Fruit fly (Drosophila melanogaster): ENCODE measurements around the gene Oseg4.
A peak's percentile ranks its signal among the peaks of the same experiment; 100 is the strongest.

Oseg4 gene

DNA sequence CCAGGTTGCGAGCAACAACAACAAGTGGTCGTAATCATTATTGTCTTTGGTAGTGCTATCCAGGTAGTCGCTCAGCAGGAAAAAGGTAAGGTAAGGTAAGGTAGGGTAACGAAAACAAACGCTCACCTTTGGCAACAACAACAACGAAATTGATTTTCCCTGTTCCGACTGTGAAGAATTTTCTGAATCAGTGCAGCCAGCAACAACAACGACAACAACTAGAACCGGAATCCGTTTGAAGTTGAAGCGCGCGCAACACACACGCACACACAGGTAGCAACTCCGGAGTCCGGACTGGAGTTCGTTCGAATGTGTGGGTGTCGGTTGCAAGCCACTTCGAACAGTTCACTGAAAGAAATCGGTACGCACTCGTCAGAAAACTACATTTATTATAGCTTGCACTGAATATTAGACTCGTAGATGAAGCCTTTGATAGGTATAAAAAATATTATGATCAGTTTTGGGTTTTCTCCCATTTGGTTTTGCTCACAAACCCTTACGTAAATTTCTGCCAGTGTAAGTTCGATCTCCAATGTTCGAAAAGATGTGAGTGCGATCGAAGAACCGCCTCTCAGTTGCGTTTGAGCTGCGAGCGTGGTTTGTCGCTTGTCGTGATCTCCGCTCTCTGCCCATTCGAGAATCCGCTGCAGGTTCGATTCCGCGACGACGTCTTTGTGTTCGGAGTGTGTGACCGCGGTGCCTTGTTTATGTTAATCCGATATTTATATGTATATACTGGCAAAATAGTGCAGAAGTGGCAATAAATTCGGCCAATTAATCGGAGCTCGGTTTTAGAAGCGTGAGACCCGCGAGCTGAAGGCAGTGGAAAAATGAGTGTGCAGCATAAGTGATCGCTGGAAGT is 11.0 kb upstream of the Oseg4 start, which contains the start of gene CG13921 (continued):
- peak; percentile 99 for TF ChIP-seq CG2678 (tag; optimal IDR thresholded peaks at IDR 0.05)
- TF ChIP-seq Dek (tag; optimal IDR thresholded peaks at IDR 0.05) = peak; percentile 97
- TF ChIP-seq CG9437 (GFP tag; optimal IDR thresholded peaks at IDR 0.05) = peak; percentile 92
- peak; percentile 97 for TF ChIP-seq her (GFP tag; optimal IDR thresholded peaks at IDR 0.05)
- no peak for TF ChIP-seq vnd (GFP tag; IDR thresholded peaks at IDR 0.05; ENCODE audit: partially characterized antibody)
- TF ChIP-seq zfh2 (GFP tag; optimal IDR thresholded peaks at IDR 0.05) = peak; percentile 97
- TF ChIP-seq CG6854 (GFP tag; optimal IDR thresholded peaks at IDR 0.05) = peak; percentile 96
- no peak for TF ChIP-seq CG6791 (GFP tag; IDR thresholded peaks at IDR 0.05; ENCODE audit: partially characterized antibody)
- peak; percentile 100 for TF ChIP-seq zfh1 (GFP tag; IDR thresholded peaks at IDR 0.05)
- peak; percentile 98 for TF ChIP-seq lbe (GFP tag; optimal IDR thresholded peaks at IDR 0.05)
- peak; percentile 99 for TF ChIP-seq gsb-n (tag; optimal IDR thresholded peaks at IDR 0.05)
- peak; percentile 99 for TF ChIP-seq CG9932 (GFP tag; IDR thresholded peaks at IDR 0.05)
- peak; percentile 99 for TF ChIP-seq CG11695 (GFP tag; IDR thresholded peaks at IDR 0.05)
- peak; percentile 99 for TF ChIP-seq Usf (GFP tag; optimal IDR thresholded peaks at IDR 0.05)
- TF ChIP-seq Fer3 (tag; optimal IDR thresholded peaks at IDR 0.05) = peak; percentile 98
- TF ChIP-seq vfl (GFP tag; optimal IDR thresholded peaks at IDR 0.05) = peak; percentile 98
- TF ChIP-seq slbo (GFP tag; IDR thresholded peaks at IDR 0.05) = peak; percentile 99
- peak; percentile 100 for TF ChIP-seq CG2712 (tag; optimal IDR thresholded peaks at IDR 0.05)
- peak; percentile 98 for TF ChIP-seq CG14050 (GFP tag; IDR thresholded peaks at IDR 0.05)
- peak; percentile 97 for TF ChIP-seq Oaz (GFP tag; IDR thresholded peaks at IDR 0.05)
- TF ChIP-seq ssp (GFP tag; IDR thresholded peaks at IDR 0.05) = peak; percentile 92
- TF ChIP-seq dati (GFP tag; IDR thresholded peaks at IDR 0.05) = peak; percentile 98
- TF ChIP-seq CG17359 (tag; optimal IDR thresholded peaks at IDR 0.05) = peak; percentile 99
- peak; percentile 98 for TF ChIP-seq CG12219 (GFP tag; optimal IDR thresholded peaks at IDR 0.05)
- TF ChIP-seq HmgZ (tag; optimal IDR thresholded peaks at IDR 0.05) = peak; percentile 98
- peak; percentile 97 for TF ChIP-seq fu2 (GFP tag; optimal IDR thresholded peaks at IDR 0.05)
- peak; percentile 95 for TF ChIP-seq schlank (tag; optimal IDR thresholded peaks at IDR 0.05)
- peak; percentile 100 for TF ChIP-seq ara (GFP tag; IDR thresholded peaks at IDR 0.05)
- TF ChIP-seq onecut (GFP tag; IDR thresholded peaks at IDR 0.05) = peak; percentile 99
- no peak for TF ChIP-seq bbx (GFP tag; IDR thresholded peaks at IDR 0.05; ENCODE audit: partially characterized antibody)
- TF ChIP-seq CG3065 (GFP tag; optimal IDR thresholded peaks at IDR 0.05) = peak; percentile 98
- TF ChIP-seq CG16813 (GFP tag; IDR thresholded peaks at IDR 0.05; ENCODE audit: partially characterized antibody) = no peak
- no peak for TF ChIP-seq Dfd (GFP tag; optimal IDR thresholded peaks at IDR 0.05)
- peak; percentile 92 for TF ChIP-seq CG6654 (GFP tag; optimal IDR thresholded peaks at IDR 0.05)
- TF ChIP-seq psq (GFP tag; optimal IDR thresholded peaks at IDR 0.05) = peak; percentile 96
- peak; percentile 91 for TF ChIP-seq sd (tag; optimal IDR thresholded peaks at IDR 0.05)
- TF ChIP-seq fd64A (GFP tag; optimal IDR thresholded peaks at IDR 0.05) = peak; percentile 98
- TF ChIP-seq CG12659 (GFP tag; optimal IDR thresholded peaks at IDR 0.05) = peak; percentile 98
- peak; percentile 98 for TF ChIP-seq CG16863 (GFP tag; optimal IDR thresholded peaks at IDR 0.05)
- peak; percentile 96 for TF ChIP-seq CG11696 (GFP tag; IDR thresholded peaks at IDR 0.05)
- TF ChIP-seq CG11723 (GFP tag; optimal IDR thresholded peaks at IDR 0.05) = peak; percentile 96
- TF ChIP-seq B-H2 (GFP tag; optimal IDR thresholded peaks at IDR 0.05) = peak; percentile 80
- TF ChIP-seq wdn (GFP tag; IDR thresholded peaks at IDR 0.05) = peak; percentile 98
- TF ChIP-seq Rfx (GFP tag; IDR thresholded peaks at IDR 0.05) = peak; percentile 99
- TF ChIP-seq CG8281 (tag; optimal IDR thresholded peaks at IDR 0.05) = peak; percentile 93
- peak; percentile 86 for TF ChIP-seq cg (GFP tag; optimal IDR thresholded peaks at IDR 0.05)
- TF ChIP-seq seq (GFP tag; IDR thresholded peaks at IDR 0.05) = peak; percentile 98
- peak; percentile 98 for TF ChIP-seq tx (GFP tag; optimal IDR thresholded peaks at IDR 0.05)
- peak; percentile 99 for TF ChIP-seq CG11456 (GFP tag; IDR thresholded peaks at IDR 0.05)
